Fruit fly (Drosophila melanogaster): Measurements from ENCODE around the gene CG2059.

DNA sequence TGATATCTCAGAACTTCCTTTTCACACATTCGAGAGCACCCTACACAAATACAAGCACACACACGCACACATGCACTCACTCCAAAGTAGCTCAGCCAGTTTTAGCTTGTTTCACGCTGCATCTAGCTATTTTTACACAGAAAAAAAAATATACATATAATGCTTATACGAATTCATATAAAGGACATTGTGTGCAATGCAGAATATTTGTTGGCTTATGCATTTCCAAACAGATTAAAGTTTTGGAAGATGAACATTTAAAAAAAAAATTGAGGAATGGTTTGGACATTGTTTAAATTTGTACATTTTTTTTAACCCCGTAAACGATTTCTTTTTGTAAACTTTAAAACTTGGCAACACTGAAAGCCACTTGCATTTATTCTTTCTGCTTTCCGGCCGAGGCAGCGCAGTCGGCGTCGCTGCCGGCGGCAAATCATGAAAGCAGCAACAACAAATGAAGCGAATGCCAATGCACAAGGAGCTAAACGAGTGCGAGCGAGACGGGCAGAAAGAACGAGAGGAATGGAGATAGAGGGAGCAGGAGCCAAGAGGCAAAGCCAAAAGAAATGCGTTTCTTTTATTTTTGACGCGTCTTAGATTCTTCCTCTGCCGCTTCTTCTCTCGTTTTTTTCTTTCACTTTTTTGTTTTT, 33.0 kb downstream of the CG2059 start:
- no peak for TF ChIP-seq Dll (optimal IDR thresholded peaks at IDR 0.05)
- no peak for TF ChIP-seq usp (GFP tag; optimal IDR thresholded peaks at IDR 0.05)
- TF ChIP-seq CG8478 (optimal IDR thresholded peaks at IDR 0.05): no peak
- no peak for TF ChIP-seq psq (optimal IDR thresholded peaks at IDR 0.05)
- TF ChIP-seq pan (optimal IDR thresholded peaks at IDR 0.05): no peak

All from whole organism.